Fruit fly (Drosophila melanogaster) whole organism, prepupa: ENCODE data around the gene Nepl20.

Experiments used
- Blimp-1 ChIP-seq: fragments of 200-800 bp; sonication (Bioruptor generic); optimal IDR thresholded peaks from 3 replicates; lab custom pipeline; 2017; ENCODE audit warnings: missing biosample characterization, missing genetic modification characterization, mild to moderate bottlenecking, moderate library complexity, missing genetic modification reagents
- CG10631 ChIP-seq: fragments of 200-800 bp; sonication (Bioruptor generic); optimal IDR thresholded peaks from 2 replicates; lab custom pipeline; 2016; ENCODE audit warnings: missing biosample characterization, missing genetic modification characterization
- CG11294 ChIP-seq: fragments of 200-800 bp; sonication (Bioruptor generic); IDR thresholded peaks from 2 replicates; pipeline ENCODE4 v1.3.6; 2022; ENCODE audit warnings: missing biosample characterization, missing genetic modification characterization
- CG11762 ChIP-seq: fragments of 200-800 bp; sonication (Bioruptor generic); optimal IDR thresholded peaks from 3 replicates; lab custom pipeline; 2016; ENCODE audit warnings: missing biosample characterization, missing genetic modification characterization; ENCODE audit not compliant: insufficient read depth
- CG11902 ChIP-seq: fragments of 200-800 bp; sonication (Bioruptor generic); optimal IDR thresholded peaks from 3 replicates; lab custom pipeline; 2016; ENCODE audit warnings: missing biosample characterization, missing genetic modification characterization
- CG15336 ChIP-seq: fragments of 200-800 bp; sonication (Bioruptor generic); IDR thresholded peaks from 2 replicates; pipeline ENCODE4 v1.3.6; 2022; ENCODE audit warnings: missing biosample characterization, missing genetic modification characterization
- CG1621 ChIP-seq: fragments of 200-800 bp; sonication (Bioruptor generic); optimal IDR thresholded peaks from 3 replicates; lab custom pipeline; 2018; ENCODE audit warnings: missing biosample characterization, mild to moderate bottlenecking, missing genetic modification characterization
- CG16779 ChIP-seq: fragments of 200-800 bp; sonication (Bioruptor generic); optimal IDR thresholded peaks from 3 replicates; lab custom pipeline; 2017; ENCODE audit warnings: missing biosample characterization, mild to moderate bottlenecking, missing genetic modification characterization
- CG3032 ChIP-seq: fragments of 200-800 bp; optimal IDR thresholded peaks from 2 replicates; lab custom pipeline; 2019; ENCODE audit warnings: missing biosample characterization, mild to moderate bottlenecking, missing genetic modification characterization, moderate library complexity
- CG31627 ChIP-seq: fragments of 200-800 bp; sonication (Bioruptor generic); optimal IDR thresholded peaks from 3 replicates; lab custom pipeline; 2016; ENCODE audit warnings: missing biosample characterization, missing genetic modification characterization
- CG32006 ChIP-seq: fragments of 200-800 bp; sonication (Bioruptor generic); optimal IDR thresholded peaks from 3 replicates; lab custom pipeline; 2017; ENCODE audit warnings: missing biosample characterization, mild to moderate bottlenecking, missing genetic modification characterization
- CG34406 ChIP-seq: fragments of 200-800 bp; sonication (Bioruptor generic); optimal IDR thresholded peaks from 3 replicates; lab custom pipeline; 2016; ENCODE audit warnings: missing biosample characterization, missing genetic modification characterization
- CG3919 ChIP-seq: fragments of 200-800 bp; sonication (Bioruptor generic); optimal IDR thresholded peaks from 3 replicates; lab custom pipeline; 2016; ENCODE audit warnings: missing biosample characterization, missing genetic modification characterization
- CG6163 ChIP-seq: fragments of 200-800 bp; sonication (Bioruptor generic); IDR thresholded peaks from 3 replicates; pipeline ENCODE4 v1.3.6; 2022; ENCODE audit warnings: missing biosample characterization, missing genetic modification characterization
- CG6276 ChIP-seq: fragments of 200-800 bp; sonication (Bioruptor generic); optimal IDR thresholded peaks from 2 replicates; lab custom pipeline; 2017; ENCODE audit warnings: missing biosample characterization, mild to moderate bottlenecking, missing genetic modification characterization
- CG8119 ChIP-seq: fragments of 200-800 bp; sonication (Bioruptor generic); IDR thresholded peaks from 3 replicates; pipeline ENCODE4 v1.3.6; 2022; ENCODE audit warnings: missing biosample characterization, missing genetic modification characterization
- CG8632 ChIP-seq: fragments of 200-800 bp; sonication (Bioruptor generic); optimal IDR thresholded peaks from 3 replicates; lab custom pipeline; 2016; ENCODE audit warnings: missing biosample characterization, missing genetic modification characterization
- Eip75B ChIP-seq: fragments of 200-800 bp; sonication (Bioruptor generic); optimal IDR thresholded peaks from 3 replicates; lab custom pipeline; 2016; ENCODE audit warnings: missing biosample characterization, missing genetic modification characterization
- Eip78C ChIP-seq: fragments of 200-800 bp; sonication (Bioruptor generic); peaks from one replicate; lab custom pipeline; 2016; ENCODE audit warnings: missing biosample characterization, missing genetic modification characterization
- Eip93F ChIP-seq: fragments of 200-800 bp; sonication (Bioruptor generic); optimal IDR thresholded peaks from 2 replicates; lab custom pipeline; 2016; ENCODE audit warnings: missing biosample characterization, mild to moderate bottlenecking, missing genetic modification characterization
- Ets21C ChIP-seq: fragments of 200-800 bp; sonication (Bioruptor generic); optimal IDR thresholded peaks from 3 replicates; lab custom pipeline; 2016; ENCODE audit warnings: missing biosample characterization, missing genetic modification characterization
- Ets96B ChIP-seq: fragments of 200-800 bp; optimal IDR thresholded peaks from 2 replicates; lab custom pipeline; 2019; ENCODE audit warnings: missing biosample characterization, mild to moderate bottlenecking, missing genetic modification characterization, moderate library complexity
- Hr38 ChIP-seq: sonication (Bioruptor generic); optimal IDR thresholded peaks from 2 replicates; lab custom pipeline; 2016; ENCODE audit warnings: missing biosample characterization, missing genetic modification characterization
- Hr4 ChIP-seq: fragments of 200-800 bp; sonication (Bioruptor generic); optimal IDR thresholded peaks from 3 replicates; lab custom pipeline; 2016; ENCODE audit warnings: missing biosample characterization, missing genetic modification characterization
- Lpt ChIP-seq: fragments of 200-800 bp; sonication (Bioruptor generic); optimal IDR thresholded peaks from 3 replicates; lab custom pipeline; 2016; ENCODE audit warnings: missing biosample characterization, missing genetic modification characterization
- Met ChIP-seq: fragments of 200-800 bp; sonication (Bioruptor generic); optimal IDR thresholded peaks from 3 replicates; lab custom pipeline; 2016; ENCODE audit warnings: missing biosample characterization, missing genetic modification characterization
- OdsH ChIP-seq: fragments of 200-800 bp; sonication (Bioruptor generic); optimal IDR thresholded peaks from 3 replicates; lab custom pipeline; 2016; ENCODE audit warnings: missing biosample characterization, missing genetic modification characterization
- Sox102F ChIP-seq: fragments of 200-800 bp; sonication (Bioruptor generic); optimal IDR thresholded peaks from 2 replicates; lab custom pipeline; 2016; ENCODE audit warnings: missing biosample characterization, mild to moderate bottlenecking, missing genetic modification characterization
- Sox15 ChIP-seq: fragments of 200-800 bp; sonication (Bioruptor generic); optimal IDR thresholded peaks from 3 replicates; lab custom pipeline; 2016; ENCODE audit warnings: missing biosample characterization, missing genetic modification characterization
- achi ChIP-seq: fragments of 200-800 bp; sonication (Bioruptor generic); optimal IDR thresholded peaks from 3 replicates; lab custom pipeline; 2016; ENCODE audit warnings: missing biosample characterization, missing genetic modification characterization
- cyc ChIP-seq: fragments of 200-800 bp; sonication (Bioruptor generic); optimal IDR thresholded peaks from 3 replicates; lab custom pipeline; 2016; ENCODE audit warnings: missing biosample characterization, missing genetic modification characterization
- dac ChIP-seq: fragments of 200-800 bp; sonication (Bioruptor generic); optimal IDR thresholded peaks from 2 replicates; lab custom pipeline; 2017; ENCODE audit warnings: missing biosample characterization, mild to moderate bottlenecking, missing genetic modification characterization
- eg ChIP-seq: fragments of 200-800 bp; sonication (Bioruptor generic); IDR thresholded peaks from 3 replicates; pipeline ENCODE4 v1.3.6; 2022; ENCODE audit warnings: missing biosample characterization, missing genetic modification characterization
- esn ChIP-seq: fragments of 200-800 bp; sonication (Bioruptor generic); optimal IDR thresholded peaks from 2 replicates; lab custom pipeline; 2016; ENCODE audit warnings: missing biosample characterization, mild to moderate bottlenecking, missing genetic modification characterization, moderate library complexity
- fd59A ChIP-seq: fragments of 200-800 bp; sonication (Bioruptor generic); optimal IDR thresholded peaks from 2 replicates; lab custom pipeline; 2017; ENCODE audit warnings: missing biosample characterization, mild to moderate bottlenecking, missing genetic modification characterization, missing genetic modification reagents
- fd85E ChIP-seq: fragments of 200-800 bp; sonication (Bioruptor generic); optimal IDR thresholded peaks from 3 replicates; lab custom pipeline; 2016; ENCODE audit warnings: missing biosample characterization, missing genetic modification characterization
- fkh ChIP-seq: fragments of 200-800 bp; sonication (Bioruptor generic); optimal IDR thresholded peaks from 3 replicates; lab custom pipeline; 2017; ENCODE audit warnings: missing biosample characterization, mild to moderate bottlenecking, missing genetic modification characterization, moderate library complexity
- lz ChIP-seq: fragments of 200-800 bp; sonication (Bioruptor generic); optimal IDR thresholded peaks from 3 replicates; lab custom pipeline; 2016; ENCODE audit warnings: missing biosample characterization, missing genetic modification characterization
- net ChIP-seq: fragments of 200-800 bp; sonication (Bioruptor generic); optimal IDR thresholded peaks from 3 replicates; lab custom pipeline; 2016; ENCODE audit warnings: missing biosample characterization, missing genetic modification characterization
- pdm3 ChIP-seq: fragments of 200-800 bp; sonication (Bioruptor generic); optimal IDR thresholded peaks from 3 replicates; lab custom pipeline; 2016; ENCODE audit warnings: missing biosample characterization, missing genetic modification characterization
- salr ChIP-seq, 2 experiments: fragments of 200-800 bp; sonication (Bioruptor generic); optimal IDR thresholded peaks; 3 replicates each; lab custom pipeline; 2016 to 2018; ENCODE audit warnings: missing biosample characterization in 2 of 2, missing genetic modification characterization in 2 of 2, mild to moderate bottlenecking in 1 of 2
- spab ChIP-seq: fragments of 200-800 bp; sonication (Bioruptor generic); optimal IDR thresholded peaks from 2 replicates; lab custom pipeline; 2017; ENCODE audit warnings: missing biosample characterization, mild to moderate bottlenecking, missing genetic modification characterization, missing genetic modification reagents
- svp ChIP-seq: fragments of 200-800 bp; sonication (Bioruptor generic); peaks from one replicate; lab custom pipeline; 2016; ENCODE audit warnings: missing biosample characterization, missing genetic modification characterization
- topi ChIP-seq: fragments of 200-800 bp; sonication (Bioruptor generic); optimal IDR thresholded peaks from 3 replicates; lab custom pipeline; 2016; ENCODE audit warnings: missing biosample characterization, missing genetic modification characterization
- vri ChIP-seq: fragments of 200-800 bp; sonication (Bioruptor generic); optimal IDR thresholded peaks from 3 replicates; lab custom pipeline; 2016; ENCODE audit warnings: missing biosample characterization, mild to moderate bottlenecking, missing genetic modification characterization

Gene Nepl20

DNA sequence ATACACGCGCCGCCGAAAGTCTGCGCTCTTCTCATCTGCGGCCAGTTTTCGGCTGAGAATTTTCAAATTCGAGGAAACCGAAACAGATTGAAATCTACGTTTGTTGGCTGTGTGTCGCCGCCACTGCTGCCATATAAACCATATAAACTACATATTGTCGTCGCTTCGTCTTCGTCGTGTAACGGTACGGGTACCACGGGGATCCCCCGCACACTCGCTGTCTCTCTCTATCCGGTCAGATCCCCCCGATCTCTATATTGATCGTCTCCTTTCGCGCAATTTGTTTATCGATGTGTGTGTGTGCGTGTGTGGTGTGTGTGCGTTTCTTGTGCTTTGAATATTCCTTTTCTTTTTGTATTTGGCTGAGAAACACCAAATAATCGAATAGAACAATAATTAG lies 22.8 kb downstream of the Nepl20 start:
- no peak for TF ChIP-seq vri (GFP tag; lab: Kevin White, UChicago)
- TF ChIP-seq Ets21C (GFP tag; lab: Kevin White, UChicago), result no peak
- TF ChIP-seq Eip75B (GFP tag; lab: Kevin White, UChicago), result no peak
- no peak for TF ChIP-seq CG8632
- no peak for TF ChIP-seq fd59A
- no peak for TF ChIP-seq fd85E (GFP tag; lab: Kevin White, UChicago)
- no peak for TF ChIP-seq fkh (GFP tag; lab: Kevin White, UChicago)
- TF ChIP-seq eg, result no peak
- no peak for TF ChIP-seq CG16779 (tag; lab: Kevin White, UChicago)
- TF ChIP-seq CG8119 (GFP tag; lab: Robert Waterston, UW), result no peak
- TF ChIP-seq dac (GFP tag; lab: Kevin White, UChicago), result no peak
- TF ChIP-seq Hr4, result no peak

DNA sequence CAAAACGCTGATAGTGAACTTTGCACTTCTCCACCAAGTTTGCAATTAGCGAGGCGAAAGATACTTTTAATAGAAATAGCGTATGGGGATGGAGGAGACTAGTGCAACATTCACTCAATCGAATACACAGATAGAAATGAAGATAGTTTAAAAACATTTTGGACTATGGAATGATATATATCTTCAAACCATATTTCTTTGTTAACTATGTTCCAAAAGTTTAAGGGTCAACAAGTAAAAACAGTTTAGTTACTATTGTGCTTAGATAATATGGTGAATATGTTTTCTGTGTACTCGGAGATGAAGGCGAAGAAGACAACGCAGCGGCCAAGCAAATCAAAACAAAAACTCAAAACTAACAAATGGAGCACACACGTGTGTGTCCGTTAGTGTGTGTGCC lies 23.6 kb downstream of the Nepl20 start:
- no peak for TF ChIP-seq CG11294 (GFP tag; lab: Robert Waterston, UW)
- no peak for TF ChIP-seq salr (GFP tag; optimal IDR thresholded peaks at IDR 0.05; lab: Kevin White, UChicago)
- peak; percentile 16 for TF ChIP-seq CG3919 (GFP tag; lab: Kevin White, UChicago)
- TF ChIP-seq CG32006 (GFP tag; lab: Kevin White, UChicago), result peak; percentile 44
- TF ChIP-seq eg, result peak; percentile 60
- TF ChIP-seq achi (GFP tag; lab: Kevin White, UChicago), result peak; percentile 22
- no peak for TF ChIP-seq CG34406 (GFP tag; lab: Kevin White, UChicago)
- peak; percentile 53; the same call in 1 of the 2 replicates for TF ChIP-seq CG15336 (GFP tag; lab: Robert Waterston, UW)
- no peak for TF ChIP-seq Lpt (GFP tag; lab: Kevin White, UChicago)
- TF ChIP-seq Hr4, result peak; percentile 41
- no peak for TF ChIP-seq fkh (GFP tag; lab: Kevin White, UChicago)
- peak; percentile 35 for TF ChIP-seq CG6276 (GFP tag; lab: Kevin White, UChicago)
- peak; percentile 50; the same call in 1 of the 3 replicates for TF ChIP-seq CG8119 (GFP tag; lab: Robert Waterston, UW)
- peak; percentile 53 for TF ChIP-seq Eip78C
- TF ChIP-seq CG11762, result no peak
- TF ChIP-seq CG6163, result peak; percentile 36; the same call in 1 of the 3 replicates
- peak; percentile 22 for TF ChIP-seq CG10631 (GFP tag; lab: Kevin White, UChicago)
- TF ChIP-seq, all 60 proteins: peak for 11

DNA sequence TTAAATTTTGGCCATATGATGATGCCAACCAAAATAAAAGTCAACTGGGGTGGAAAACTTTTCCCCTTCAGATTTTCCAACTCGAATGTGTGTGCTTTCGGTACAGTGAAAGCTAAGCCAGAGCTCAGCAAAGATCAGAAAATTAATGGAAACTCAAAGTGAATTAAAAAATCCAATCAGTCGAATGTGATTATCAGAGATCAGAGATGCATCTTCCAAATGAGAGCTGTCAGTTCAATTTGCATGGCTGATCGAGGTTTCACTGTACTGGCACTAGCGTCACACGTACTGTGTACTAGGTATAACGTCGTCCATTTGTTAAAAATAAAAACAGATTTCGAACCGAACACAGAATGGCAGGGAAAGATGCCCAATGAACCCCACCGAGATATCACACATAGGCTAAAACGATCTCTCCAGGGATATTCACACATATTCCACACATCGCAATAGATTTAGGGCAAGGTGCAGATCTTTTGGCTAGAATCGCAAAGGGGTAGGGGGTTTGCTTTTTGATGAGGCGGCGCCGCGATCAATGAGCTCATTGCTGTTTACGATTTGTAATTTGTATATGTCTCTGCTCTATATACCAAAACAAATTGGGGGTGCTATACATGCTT lies 24.3 kb downstream of the Nepl20 start:
- no peak for TF ChIP-seq Ets96B (tag; lab: Kevin White, UChicago)
- no peak for TF ChIP-seq fkh (GFP tag; lab: Kevin White, UChicago)
- peak; percentile 67 for TF ChIP-seq CG15336 (GFP tag; lab: Robert Waterston, UW)
- peak; percentile 63 for TF ChIP-seq CG32006 (GFP tag; lab: Kevin White, UChicago)
- peak; percentile 33 for TF ChIP-seq CG6276 (GFP tag; lab: Kevin White, UChicago)
- peak; percentile 38 for TF ChIP-seq Met
- TF ChIP-seq svp (GFP tag; lab: Kevin White, UChicago), result peak; percentile 64
- peak; percentile 23 for TF ChIP-seq Ets21C (GFP tag; lab: Kevin White, UChicago)
- no peak for TF ChIP-seq Sox102F
- TF ChIP-seq achi (GFP tag; lab: Kevin White, UChicago), result peak; percentile 13
- TF ChIP-seq CG8632, result no peak
- TF ChIP-seq esn (GFP tag; lab: Kevin White, UChicago), result peak; percentile 34
- TF ChIP-seq CG6163, result peak; percentile 81
- peak; percentile 34 for TF ChIP-seq lz (GFP tag; lab: Kevin White, UChicago)
- no peak for TF ChIP-seq Sox15 (GFP tag; lab: Kevin White, UChicago)
- no peak for TF ChIP-seq CG11902
- TF ChIP-seq CG11294 (GFP tag; lab: Robert Waterston, UW), result peak; percentile 65
- TF ChIP-seq OdsH (GFP tag; lab: Kevin White, UChicago), result peak; percentile 42
- peak; percentile 66 for TF ChIP-seq CG8119 (GFP tag; lab: Robert Waterston, UW)
- peak; percentile 29 for TF ChIP-seq topi (GFP tag; lab: Kevin White, UChicago)
- TF ChIP-seq Hr38 (GFP tag; lab: Kevin White, UChicago), result no peak
- peak; percentile 4 for TF ChIP-seq Eip75B (GFP tag; lab: Kevin White, UChicago)
- no peak for TF ChIP-seq spab (GFP tag; lab: Kevin White, UChicago)
- TF ChIP-seq CG11762, result no peak
- no peak for TF ChIP-seq vri (GFP tag; lab: Kevin White, UChicago)
- TF ChIP-seq CG31627 (GFP tag; lab: Kevin White, UChicago), result peak; percentile 50
- peak; percentile 41 for TF ChIP-seq Lpt (GFP tag; lab: Kevin White, UChicago)
- peak; percentile 80 for TF ChIP-seq Hr4
- TF ChIP-seq CG10631 (GFP tag; lab: Kevin White, UChicago), result peak; percentile 50
- TF ChIP-seq Blimp-1 (GFP tag; lab: Kevin White, UChicago), result no peak
- peak; percentile 42 for TF ChIP-seq net (GFP tag; lab: Kevin White, UChicago)
- TF ChIP-seq cyc (GFP tag; lab: Kevin White, UChicago), result no peak
- TF ChIP-seq CG3032 (tag; lab: Kevin White, UChicago), result no peak
- no peak for TF ChIP-seq Eip93F
- TF ChIP-seq CG1621 (tag; lab: Kevin White, UChicago), result no peak
- peak; percentile 46 for TF ChIP-seq pdm3 (GFP tag; lab: Kevin White, UChicago)
